Worm (Caenorhabditis elegans): ENCODE results near the gene glr-2.

- no peak for TF ChIP-seq ama-1 (optimal IDR thresholded peaks at IDR 0.05)
- TF ChIP-seq F13C5.2 (tag; optimal IDR thresholded peaks at IDR 0.05): no peak
- no peak for TF ChIP-seq aly-1 (tag; optimal IDR thresholded peaks at IDR 0.05)
- TF ChIP-seq hmbx-1 (tag; optimal IDR thresholded peaks at IDR 0.05): no peak
- no peak for TF ChIP-seq scrt-1 (GFP tag; IDR thresholded peaks at IDR 0.05)
- no peak for TF ChIP-seq B0310.2 (tag; optimal IDR thresholded peaks at IDR 0.05)
- no peak for TF ChIP-seq ceh-36 (tag; optimal IDR thresholded peaks at IDR 0.05)
- no peak for TF ChIP-seq hnd-1 (tag; optimal IDR thresholded peaks at IDR 0.05)
- TF ChIP-seq tbx-11 (GFP tag; IDR thresholded peaks at IDR 0.05): no peak
- no peak for TF ChIP-seq hmg-4 (GFP tag; optimal IDR thresholded peaks at IDR 0.05)
- TF ChIP-seq ets-7 (tag; optimal IDR thresholded peaks at IDR 0.05): no peak
- no peak for TF ChIP-seq sea-1 (GFP tag; conservative IDR thresholded peaks at IDR 0.05)
Observed at ce11 chrIII:7170090-7170489, 25.3 kb upstream of the glr-2 start.

Measured in whole organism, early embryonic.